Fruit fly (Drosophila melanogaster) whole organism, embryonic: Measurements from ENCODE around the gene gish.

ENCODE experiments used
- Adf1 ChIP-seq: fragments of 200-800 bp; sonication (Bioruptor generic); IDR thresholded peaks from 2 replicates; pipeline ENCODE4 v1.3.6; 2022; ENCODE audit warnings: missing biosample characterization, missing genetic modification characterization
- Atf-2 ChIP-seq: fragments of 200-800 bp; sonication (Bioruptor generic); optimal IDR thresholded peaks from 2 replicates; lab custom pipeline; 2016; ENCODE audit warnings: missing biosample characterization, missing genetic modification characterization
- CG11504 ChIP-seq: fragments of 200-800 bp; sonication (Bioruptor generic); optimal IDR thresholded peaks from 3 replicates; lab custom pipeline; 2019; ENCODE audit warnings: missing biosample characterization, mild to moderate bottlenecking, missing genetic modification characterization, moderate library complexity
- CG12155 ChIP-seq: fragments of 200-800 bp; sonication (Bioruptor generic); optimal IDR thresholded peaks from 3 replicates; lab custom pipeline; 2016; ENCODE audit warnings: missing biosample characterization, missing genetic modification characterization
- CG12236 ChIP-seq: fragments of 200-800 bp; sonication (Bioruptor generic); optimal IDR thresholded peaks from 2 replicates; lab custom pipeline; 2016; ENCODE audit warnings: missing biosample characterization, missing genetic modification characterization
- CG13894 ChIP-seq: fragments of 200-800 bp; sonication (Bioruptor generic); optimal IDR thresholded peaks from 3 replicates; lab custom pipeline; 2018; ENCODE audit warnings: missing biosample characterization, mild to moderate bottlenecking, missing genetic modification characterization, moderate library complexity
- CG15696 ChIP-seq: fragments of 200-800 bp; sonication (Bioruptor generic); optimal IDR thresholded peaks from 2 replicates; lab custom pipeline; 2019; ENCODE audit warnings: missing biosample characterization, mild to moderate bottlenecking, missing genetic modification characterization, moderate library complexity
- CG17385 ChIP-seq: fragments of 200-800 bp; sonication (Bioruptor generic); optimal IDR thresholded peaks from 3 replicates; lab custom pipeline; 2018; ENCODE audit warnings: missing biosample characterization, mild to moderate bottlenecking, missing genetic modification characterization
- CG18011 ChIP-seq: fragments of 200-800 bp; sonication (Bioruptor generic); optimal IDR thresholded peaks from 2 replicates; lab custom pipeline; 2017; ENCODE audit warnings: missing biosample characterization, missing genetic modification characterization, mild to moderate bottlenecking, moderate library complexity, missing genotype
- CG2712 ChIP-seq: fragments of 200-800 bp; optimal IDR thresholded peaks from 3 replicates; lab custom pipeline; 2019; ENCODE audit warnings: missing biosample characterization, mild to moderate bottlenecking, missing genetic modification characterization, moderate library complexity
- CG32767 ChIP-seq: fragments of 200-800 bp; sonication (Bioruptor generic); IDR thresholded peaks from 2 replicates; pipeline ENCODE4 v1.3.6; 2022; ENCODE audit warnings: missing biosample characterization, missing genetic modification characterization
- CG3838 ChIP-seq: fragments of 200-800 bp; sonication (Bioruptor generic); optimal IDR thresholded peaks from 3 replicates; lab custom pipeline; 2016; ENCODE audit warnings: missing biosample characterization, missing genetic modification characterization
- CG4360 ChIP-seq: fragments of 200-800 bp; sonication (Bioruptor generic); IDR thresholded peaks from 2 replicates; pipeline ENCODE4 v1.3.6; 2022; ENCODE audit warnings: missing biosample characterization, missing genetic modification characterization
- CG4820 ChIP-seq: fragments of 200-800 bp; sonication (Bioruptor generic); optimal IDR thresholded peaks from 3 replicates; lab custom pipeline; 2016; ENCODE audit warnings: missing biosample characterization, missing genetic modification characterization
- CG9932 ChIP-seq: fragments of 200-800 bp; sonication (Bioruptor generic); IDR thresholded peaks from 2 replicates; pipeline ENCODE4 v1.3.6; 2022; ENCODE audit warnings: missing biosample characterization, missing genetic modification characterization
- Doc3 ChIP-seq: fragments of 200-800 bp; sonication (Bioruptor generic); IDR thresholded peaks from 3 replicates; pipeline ENCODE4 v1.3.6; 2022; ENCODE audit warnings: missing biosample characterization, missing genetic modification characterization; ENCODE audit not compliant: partially characterized antibody
- E2f2 ChIP-seq: fragments of 200-800 bp; sonication (Bioruptor generic); IDR thresholded peaks from 2 replicates; pipeline ENCODE4 v1.3.6; 2022; ENCODE audit warnings: missing biosample characterization, missing genetic modification characterization
- Fer2 ChIP-seq: fragments of 200-800 bp; sonication (Bioruptor generic); optimal IDR thresholded peaks from 2 replicates; lab custom pipeline; 2018; ENCODE audit warnings: missing biosample characterization, mild to moderate bottlenecking, missing genetic modification characterization, moderate library complexity
- H2.0 ChIP-seq: fragments of 200-800 bp; sonication (Bioruptor generic); IDR thresholded peaks from 2 replicates; pipeline ENCODE4 v1.3.6; 2022; ENCODE audit warnings: missing biosample characterization, missing genetic modification characterization
- HHEX ChIP-seq: fragments of 200-800 bp; sonication (Bioruptor generic); optimal IDR thresholded peaks from 3 replicates; lab custom pipeline; 2017; ENCODE audit warnings: missing biosample characterization, mild to moderate bottlenecking, missing genetic modification characterization, missing genetic modification reagents
- Lhr ChIP-seq: fragments of 200-800 bp; sonication (Bioruptor generic); optimal IDR thresholded peaks from 3 replicates; lab custom pipeline; 2017; ENCODE audit warnings: mild to moderate bottlenecking, missing biosample characterization, missing genetic modification reagents, missing genetic modification characterization
- MESR4 ChIP-seq: fragments of 200-800 bp; sonication (Bioruptor generic); optimal IDR thresholded peaks from 2 replicates; lab custom pipeline; 2018; ENCODE audit warnings: missing biosample characterization, mild to moderate bottlenecking, missing genetic modification characterization, moderate library complexity
- Max ChIP-seq: fragments of 200-800 bp; sonication (Bioruptor generic); optimal IDR thresholded peaks from 2 replicates; lab custom pipeline; 2016; ENCODE audit warnings: missing biosample characterization, mild to moderate bottlenecking, missing genetic modification characterization
- Mes4 ChIP-seq: fragments of 200-800 bp; sonication (Bioruptor generic); optimal IDR thresholded peaks from 2 replicates; lab custom pipeline; 2016; ENCODE audit warnings: missing biosample characterization, missing genetic modification characterization
- Opbp ChIP-seq: fragments of 200-800 bp; sonication (Bioruptor generic); IDR thresholded peaks from 3 replicates; pipeline ENCODE4 v1.3.6; 2022; ENCODE audit warnings: missing biosample characterization, missing genetic modification characterization; ENCODE audit not compliant: partially characterized antibody
- Scr ChIP-seq: fragments of 200-800 bp; sonication (Bioruptor generic); IDR thresholded peaks from 2 replicates; pipeline ENCODE4 v1.3.6; 2022; ENCODE audit warnings: missing biosample characterization, missing genetic modification characterization; ENCODE audit not compliant: partially characterized antibody
- TFAM ChIP-seq: fragments of 200-800 bp; sonication (Bioruptor generic); optimal IDR thresholded peaks from 2 replicates; lab custom pipeline; 2017; ENCODE audit warnings: missing biosample characterization, missing genetic modification characterization, inconsistent platforms
- al ChIP-seq: fragments of 200-800 bp; sonication (Bioruptor generic); IDR thresholded peaks from 2 replicates; pipeline ENCODE4 v1.3.6; 2022; ENCODE audit warnings: missing biosample characterization, missing genetic modification characterization
- aop ChIP-seq: fragments of 200-800 bp; sonication (Bioruptor generic); IDR thresholded peaks from 2 replicates; pipeline ENCODE4 v1.3.6; 2022; ENCODE audit warnings: missing biosample characterization, missing genetic modification characterization
- ash1 ChIP-seq: fragments of 200-800 bp; sonication (Bioruptor generic); optimal IDR thresholded peaks from 2 replicates; lab custom pipeline; 2018; ENCODE audit warnings: missing biosample characterization, mild to moderate bottlenecking, missing genetic modification characterization
- az2 ChIP-seq: fragments of 200-800 bp; sonication (Bioruptor generic); optimal IDR thresholded peaks from 3 replicates; lab custom pipeline; 2016; ENCODE audit warnings: missing biosample characterization, missing genetic modification characterization
- bbx ChIP-seq: fragments of 200-800 bp; sonication (Bioruptor generic); IDR thresholded peaks from 2 replicates; pipeline ENCODE4 v1.3.6; 2022; ENCODE audit warnings: missing biosample characterization, missing genetic modification characterization; ENCODE audit not compliant: partially characterized antibody
- bowl ChIP-seq: fragments of 200-800 bp; sonication (Bioruptor generic); IDR thresholded peaks from 2 replicates; pipeline ENCODE4 v1.3.6; 2022; ENCODE audit warnings: missing biosample characterization, missing genetic modification characterization
- caup ChIP-seq: fragments of 200-800 bp; sonication (Bioruptor generic); optimal IDR thresholded peaks from 3 replicates; lab custom pipeline; 2017; ENCODE audit warnings: missing biosample characterization, mild to moderate bottlenecking, missing genetic modification characterization, moderate library complexity; ENCODE audit not compliant: severe bottlenecking
- chinmo ChIP-seq: fragments of 200-800 bp; sonication (Bioruptor generic); IDR thresholded peaks from 4 replicates; pipeline ENCODE4 v1.3.6; 2022; ENCODE audit warnings: missing biosample characterization, missing genetic modification characterization; ENCODE audit not compliant: partially characterized antibody
- croc ChIP-seq: fragments of 200-800 bp; sonication (Bioruptor generic); conservative IDR thresholded peaks from 3 replicates; pipeline ENCODE4 v1.3.6; 2022; ENCODE audit warnings: missing biosample characterization, missing genetic modification characterization
- fd64A ChIP-seq: fragments of 200-800 bp; sonication (Bioruptor generic); optimal IDR thresholded peaks from 3 replicates; lab custom pipeline; 2018; ENCODE audit warnings: missing biosample characterization, mild to moderate bottlenecking, missing genetic modification characterization
- gfzf ChIP-seq: fragments of 200-800 bp; sonication (Bioruptor generic); optimal IDR thresholded peaks from 2 replicates; lab custom pipeline; 2016; ENCODE audit warnings: missing biosample characterization, mild to moderate bottlenecking, missing genetic modification characterization, moderate library complexity
- kah ChIP-seq: fragments of 200-800 bp; sonication (Bioruptor generic); optimal IDR thresholded peaks from 2 replicates; lab custom pipeline; 2018; ENCODE audit warnings: missing biosample characterization, mild to moderate bottlenecking, missing genetic modification characterization
- kni ChIP-seq: fragments of 200-800 bp; sonication (Bioruptor generic); optimal IDR thresholded peaks from 3 replicates; lab custom pipeline; 2017; ENCODE audit warnings: mild to moderate bottlenecking, missing biosample characterization, missing genetic modification reagents, missing genetic modification characterization
- nom ChIP-seq: fragments of 200-800 bp; sonication (Bioruptor generic); optimal IDR thresholded peaks from 2 replicates; lab custom pipeline; 2017; ENCODE audit warnings: missing biosample characterization, missing genetic modification characterization, mild to moderate bottlenecking, moderate library complexity, missing genetic modification reagents
- oc ChIP-seq: fragments of 200-800 bp; sonication (Bioruptor generic); optimal IDR thresholded peaks from 2 replicates; lab custom pipeline; 2018; ENCODE audit warnings: missing biosample characterization, mild to moderate bottlenecking, missing genetic modification characterization, moderate library complexity
- pan ChIP-seq, 4 experiments: fragments of >200 bp in 3 of 4; fragments of 200-800 bp in 1 of 4; sonication (Bioruptor generic) in 1 of 4; optimal IDR thresholded peaks in 3 of 4; IDR thresholded peaks in 1 of 4; 2 replicates each; pipeline versions ENCODE4 v1.3.6 to Lab custom; 2017 to 2022; ENCODE audit warnings: missing biosample characterization in 2 of 4, missing genetic modification characterization in 2 of 4, mixed read lengths in 1 of 4
- phol ChIP-seq: fragments of 200-800 bp; sonication (Bioruptor generic); optimal IDR thresholded peaks from 3 replicates; lab custom pipeline; 2018; ENCODE audit warnings: missing biosample characterization, mild to moderate bottlenecking, missing genetic modification characterization, moderate library complexity
- sr ChIP-seq: fragments of 200-800 bp; sonication (Bioruptor generic); IDR thresholded peaks from 3 replicates; pipeline ENCODE4 v1.3.6; 2022; ENCODE audit warnings: missing biosample characterization, missing genetic modification characterization
- trem ChIP-seq: fragments of 200-800 bp; optimal IDR thresholded peaks from 3 replicates; lab custom pipeline; 2019; ENCODE audit warnings: missing biosample characterization, mild to moderate bottlenecking, missing genetic modification characterization, moderate library complexity
- ttk ChIP-seq: fragments of 200-800 bp; sonication (Bioruptor generic); IDR thresholded peaks from 2 replicates; pipeline ENCODE4 v2.1.2; 2022; ENCODE audit warnings: missing biosample characterization, missing genetic modification characterization
- wor ChIP-seq: fragments of 200-800 bp; sonication (Bioruptor generic); IDR thresholded peaks from 2 replicates; pipeline ENCODE4 v1.3.6; 2022; ENCODE audit warnings: missing biosample characterization, missing genetic modification characterization

gish gene

DNA sequence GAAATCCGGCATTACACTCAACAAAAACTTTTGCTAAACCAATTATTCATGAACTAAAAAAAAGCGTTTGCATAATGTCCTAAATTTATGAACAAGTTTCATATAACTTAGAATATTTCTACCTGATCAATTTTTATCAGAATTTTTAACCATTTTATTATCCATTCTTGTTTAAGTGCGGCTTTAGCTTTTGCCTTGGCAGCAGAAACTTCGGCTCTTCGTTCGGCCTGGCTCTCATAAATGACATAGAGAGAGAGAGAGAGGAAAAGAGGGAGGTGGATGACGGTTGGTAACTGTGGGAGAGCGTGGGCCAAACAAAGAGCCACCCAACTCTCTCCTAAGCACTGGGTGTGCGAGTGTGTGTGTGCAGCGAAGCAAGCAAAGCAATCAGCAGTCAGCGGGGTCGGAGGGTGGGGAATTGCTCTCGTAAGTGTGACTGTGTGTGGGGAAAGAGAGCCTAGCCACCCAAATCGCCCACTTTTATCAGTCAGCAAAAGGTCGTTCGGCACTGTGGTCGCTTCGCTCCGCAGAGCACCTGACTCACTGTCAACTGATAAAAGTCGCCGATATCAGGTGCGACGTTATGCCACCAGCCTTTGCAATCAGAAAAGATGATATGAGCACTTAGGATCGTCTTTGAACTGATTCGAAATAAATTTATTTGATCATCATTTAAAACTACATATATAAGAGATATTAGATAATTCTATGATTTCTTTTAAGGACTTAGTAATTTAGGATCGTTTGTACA lies 47.7 kb upstream of the gish start (continued):
- TF ChIP-seq aop (no peak), az2 (GFP tag; lab: Kevin White, UChicago) (peak; percentile 97), CG3838 (GFP tag; lab: Kevin White, UChicago) (peak; percentile 93), sr (GFP tag; lab: Robert Waterston, UW) (no peak), CG17385 (peak; percentile 97), Scr (GFP tag; lab: Robert Waterston, UW) (no peak), Opbp (GFP tag; lab: Robert Waterston, UW) (no peak), CG13894 (tag; lab: Kevin White, UChicago) (peak; percentile 96), Atf-2 (GFP tag; lab: Kevin White, UChicago) (peak; percentile 96), CG12236 (peak; percentile 96), TFAM (GFP tag; lab: Kevin White, UChicago) (peak; percentile 86), HHEX (GFP tag; lab: Kevin White, UChicago) (peak; percentile 97), pan (optimal IDR thresholded peaks at IDR 0.05; lab: Kevin White, UChicago) (no peak), pan (GFP tag; optimal IDR thresholded peaks at IDR 0.05 in 1 of 2, IDR thresholded peaks at IDR 0.05 in 1 of 2) (no peak), trem (peak; percentile 95), nom (GFP tag; lab: Kevin White, UChicago) (peak; percentile 93), al (no peak), CG9932 (no peak), chinmo (GFP tag; lab: Robert Waterston, UW) (no peak), croc (GFP tag; lab: Robert Waterston, UW) (peak; percentile 97), wor (GFP tag; lab: Robert Waterston, UW) (no peak), ttk (GFP tag; lab: Robert Waterston, UW) (no peak), caup (GFP tag; lab: Kevin White, UChicago) (peak; percentile 97), Adf1 (GFP tag; lab: Robert Waterston, UW) (no peak), phol (tag; lab: Kevin White, UChicago) (peak; percentile 97), kah (GFP tag; lab: Kevin White, UChicago) (peak; percentile 91), CG18011 (GFP tag; lab: Kevin White, UChicago) (peak; percentile 88), bbx (GFP tag; lab: Robert Waterston, UW) (no peak), Lhr (peak; percentile 95), CG12155 (GFP tag; lab: Kevin White, UChicago) (peak; percentile 93), CG4360 (no peak), CG4820 (peak; percentile 97), Doc3 (GFP tag; lab: Robert Waterston, UW) (no peak), Mes4 (GFP tag; lab: Kevin White, UChicago) (peak; percentile 97), kni (GFP tag; lab: Kevin White, UChicago) (peak; percentile 81), oc (tag; lab: Kevin White, UChicago) (peak; percentile 99), Max (peak; percentile 94), bowl (GFP tag; lab: Robert Waterston, UW) (no peak), fd64A (GFP tag; lab: Kevin White, UChicago) (peak; percentile 96), E2f2 (GFP tag; lab: Robert Waterston, UW) (no peak), MESR4 (GFP tag; lab: Kevin White, UChicago) (peak; percentile 56), CG2712 (tag; lab: Kevin White, UChicago) (peak; percentile 99), CG15696 (tag; lab: Kevin White, UChicago) (peak; percentile 78), CG11504 (peak; percentile 97), ash1 (GFP tag; lab: Kevin White, UChicago) (peak; percentile 58), CG32767 (GFP tag; lab: Robert Waterston, UW) (no peak), gfzf (GFP tag; lab: Kevin White, UChicago) (peak; percentile 14), Fer2 (tag; lab: Kevin White, UChicago) (peak; percentile 94), H2.0 (GFP tag; lab: Robert Waterston, UW) (no peak)
